Fruit fly (Drosophila melanogaster): ENCODE results near the gene CG42674.

Gene CG42674

DNA sequence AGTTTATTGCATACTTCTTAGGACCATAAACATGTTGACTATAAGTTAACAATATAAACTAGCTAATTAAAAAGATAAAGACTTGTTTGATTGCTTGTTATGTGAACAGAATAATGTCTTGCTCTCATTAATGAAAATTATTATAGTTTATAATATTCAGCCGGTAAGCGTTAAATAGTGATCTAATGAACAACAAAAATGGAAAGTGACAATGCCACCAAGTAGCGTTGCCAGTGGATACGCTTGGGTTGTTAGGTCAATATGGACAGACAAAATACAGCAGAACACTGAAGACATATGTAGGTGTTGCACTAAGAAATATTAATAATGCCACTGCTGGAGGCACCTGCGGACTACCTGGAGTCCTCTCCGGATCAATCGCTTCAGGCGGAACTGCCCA, 92.3 kb downstream of the CG42674 start, which contains the start of gene CG14185:
TSS of gene CG14185 (plus strand) at position 301 of the 400 bp plus-strand sequence.
- TF ChIP-seq CG6792 (GFP tag; optimal IDR thresholded peaks at IDR 0.05) (no peak), dsx (GFP tag; optimal IDR thresholded peaks at IDR 0.05; ENCODE audit: poor library complexity, severe bottlenecking) (no peak), Gug (GFP tag; IDR thresholded peaks at IDR 0.05) (no peak), Sox102F (GFP tag; optimal IDR thresholded peaks at IDR 0.05) (no peak), CG7368 (GFP tag; optimal IDR thresholded peaks at IDR 0.05) (no peak), esn (GFP tag; optimal IDR thresholded peaks at IDR 0.05) (no peak), ss (GFP tag; optimal IDR thresholded peaks at IDR 0.05) (no peak), eg (GFP tag; IDR thresholded peaks at IDR 0.05) (no peak), CG3919 (GFP tag; optimal IDR thresholded peaks at IDR 0.05) (no peak), Eip78C (GFP tag) (no peak), CG6276 (GFP tag; optimal IDR thresholded peaks at IDR 0.05) (no peak), CG32006 (GFP tag; optimal IDR thresholded peaks at IDR 0.05) (no peak), lz (GFP tag; optimal IDR thresholded peaks at IDR 0.05) (no peak), salr (GFP tag; optimal IDR thresholded peaks at IDR 0.05) (no peak)

DNA sequence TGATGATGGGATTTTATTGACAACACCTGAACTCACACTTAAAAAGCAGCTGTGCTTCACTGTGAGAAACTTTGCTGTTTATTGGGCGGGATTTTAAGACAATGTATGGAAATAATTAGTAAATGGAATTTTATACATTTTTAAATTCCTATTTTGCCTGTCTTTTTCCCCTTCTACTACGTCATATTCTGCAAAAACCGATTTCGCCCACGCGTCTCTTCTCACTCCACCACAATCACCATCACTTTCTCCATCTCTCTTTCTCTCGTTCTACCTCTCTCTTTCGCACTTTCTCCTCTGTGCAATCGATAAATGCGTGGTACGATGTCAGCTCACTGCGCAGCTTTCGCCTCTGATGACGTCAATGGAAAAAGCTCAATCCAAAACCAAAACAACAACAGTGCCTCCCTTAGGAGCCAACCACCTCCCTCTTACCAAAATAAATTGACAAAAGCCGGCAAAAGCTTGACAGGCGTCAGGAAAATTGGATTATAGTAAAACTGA, 93.5 kb downstream of the CG42674 start:
- TF ChIP-seq Hr39 (GFP tag; optimal IDR thresholded peaks at IDR 0.05) (no peak), topi (GFP tag; optimal IDR thresholded peaks at IDR 0.05) (no peak), Sox15 (GFP tag; optimal IDR thresholded peaks at IDR 0.05) (no peak), CG11762 (GFP tag; optimal IDR thresholded peaks at IDR 0.05; ENCODE audit: insufficient read depth) (no peak), achi (GFP tag; optimal IDR thresholded peaks at IDR 0.05) (no peak), Ets96B (tag; optimal IDR thresholded peaks at IDR 0.05) (no peak), esn (GFP tag; optimal IDR thresholded peaks at IDR 0.05) (no peak), CG6792 (GFP tag; optimal IDR thresholded peaks at IDR 0.05) (no peak), acj6 (GFP tag; optimal IDR thresholded peaks at IDR 0.05) (no peak), Eip78C (GFP tag) (peak; percentile 57), CG32006 (GFP tag; optimal IDR thresholded peaks at IDR 0.05) (peak; percentile 1), CG3032 (tag; optimal IDR thresholded peaks at IDR 0.05) (no peak)

DNA sequence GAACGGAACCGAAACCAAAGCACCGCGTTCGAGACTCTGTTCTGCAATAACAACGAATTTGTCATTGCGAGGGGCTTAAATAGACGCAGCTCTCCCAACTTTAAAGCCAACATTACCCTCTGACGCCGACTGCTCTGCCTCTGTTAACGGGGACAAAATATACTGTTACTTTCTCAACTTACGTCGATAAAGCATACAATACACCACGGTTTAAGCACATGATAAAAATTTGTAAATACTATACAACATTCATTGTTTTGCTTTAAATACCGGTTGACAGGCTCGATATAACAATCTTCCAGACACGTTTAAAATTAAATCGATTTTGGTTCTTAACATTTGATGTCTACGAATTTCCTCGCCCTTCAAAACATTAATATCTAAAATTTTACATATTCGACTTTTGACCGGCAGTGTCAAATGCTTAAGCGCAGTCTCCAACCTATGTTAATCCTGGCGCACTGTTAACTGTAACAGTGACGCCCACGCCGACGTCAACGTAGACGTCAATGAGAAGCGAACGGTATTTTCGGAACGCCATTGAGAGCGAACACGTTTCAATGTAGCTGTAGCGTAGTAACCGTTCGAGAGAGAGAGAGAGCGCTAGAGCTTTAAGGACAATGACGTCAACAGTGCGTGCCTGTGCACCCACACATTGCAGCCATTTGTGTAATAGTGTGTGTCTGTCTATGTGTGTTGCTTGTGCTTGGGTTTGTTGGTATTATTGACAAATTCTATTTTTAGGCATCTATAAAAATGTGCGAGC, 94.2 kb downstream of the CG42674 start, which contains the start of gene CG14186:
TSS of gene CG14186 (minus strand) at position 51 of the 766 bp plus-strand sequence.
- TF ChIP-seq Hr4 (GFP tag; optimal IDR thresholded peaks at IDR 0.05) (no peak), svp (GFP tag) (peak; percentile 52)

Data from whole organism, prepupa.